Worm (Caenorhabditis elegans): ENCODE measurements around the gene kvs-3.
A peak's percentile ranks its signal among the peaks of the same experiment; 100 is the strongest.

kvs-3 gene

DNA sequence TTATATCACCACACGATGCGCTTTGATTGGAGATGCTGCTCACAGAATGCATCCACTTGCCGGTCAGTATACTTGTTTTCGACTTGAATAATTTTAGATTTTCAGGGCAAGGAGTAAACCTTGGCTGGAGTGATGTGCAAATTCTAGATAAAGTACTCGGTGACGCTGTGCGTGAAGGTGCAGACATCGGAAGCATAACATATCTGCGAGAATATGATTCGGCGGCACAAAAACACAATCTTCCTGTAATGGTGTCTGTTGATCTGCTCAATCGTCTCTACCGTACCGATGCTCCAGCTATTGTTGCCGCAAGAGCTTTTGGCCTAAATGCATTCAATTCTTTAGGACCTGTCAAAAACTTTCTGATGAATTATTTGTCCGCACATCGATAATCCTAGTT is 20.3 kb downstream of the kvs-3 start:
- TF ChIP-seq cog-1 (tag; optimal IDR thresholded peaks at IDR 0.05) (no peak), ref-1 (GFP tag; conservative IDR thresholded peaks at IDR 0.05) (no peak), flt-1 (GFP tag; IDR thresholded peaks at IDR 0.05) (no peak), med-1 (GFP tag; optimal IDR thresholded peaks at IDR 0.05; ENCODE audit: insufficient read depth) (no peak), ztf-23 (GFP tag; IDR thresholded peaks at IDR 0.05) (no peak), klf-2 (GFP tag; conservative IDR thresholded peaks at IDR 0.05) (no peak), T22C8.4 (GFP tag; IDR thresholded peaks at IDR 0.05) (no peak)

DNA sequence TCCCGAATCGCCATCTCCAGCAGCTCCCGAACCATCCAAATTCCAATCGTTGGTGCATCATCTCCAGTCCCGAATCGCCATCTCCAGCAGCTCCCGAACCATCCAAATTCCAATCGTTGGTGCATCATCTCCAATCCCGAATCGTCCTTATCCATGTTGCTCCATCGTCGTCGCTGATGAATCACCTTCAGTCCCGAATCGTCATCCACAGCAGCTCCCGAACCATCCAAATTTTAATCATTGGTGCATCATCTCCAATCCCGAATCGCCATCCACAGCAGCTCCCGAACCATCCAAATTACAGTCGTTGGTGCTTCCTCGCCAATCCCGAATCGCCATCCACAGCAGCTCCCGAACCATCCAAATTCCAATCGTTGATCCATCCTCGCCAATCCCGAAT is 21.2 kb downstream of the kvs-3 start:
- TF ChIP-seq klf-2 (GFP tag; conservative IDR thresholded peaks at IDR 0.05) (0 out of 2 replicates have a peak, but pooled peaks have one; percentile 15), ztf-23 (GFP tag; IDR thresholded peaks at IDR 0.05) (0 out of 2 replicates have a peak, but pooled peaks have one; percentile 8)

DNA sequence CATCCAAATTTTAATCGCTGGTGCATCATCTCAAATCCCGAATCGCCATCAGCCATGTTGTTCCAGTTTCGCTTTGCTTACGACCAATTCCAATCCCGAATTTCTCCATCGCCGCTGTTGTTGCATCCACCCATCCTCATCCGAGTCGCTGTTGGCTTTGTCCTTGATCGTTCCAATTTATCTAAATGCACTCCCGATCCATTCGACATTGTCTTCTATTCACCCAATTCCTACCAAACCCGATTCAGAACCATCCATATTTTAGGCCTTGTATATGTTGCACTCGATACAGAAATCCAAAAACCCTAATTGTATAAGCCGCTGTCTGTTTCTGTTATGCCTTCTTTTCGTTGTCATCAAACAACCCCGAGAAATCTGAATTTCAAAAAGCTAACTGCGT is 22.2 kb downstream of the kvs-3 start:
- no peak for TF ChIP-seq T22C8.4 (GFP tag; IDR thresholded peaks at IDR 0.05)
- 0 out of 2 replicates have a peak, but pooled peaks have one; percentile 8 for TF ChIP-seq tab-1 (GFP tag; IDR thresholded peaks at IDR 0.05)

DNA sequence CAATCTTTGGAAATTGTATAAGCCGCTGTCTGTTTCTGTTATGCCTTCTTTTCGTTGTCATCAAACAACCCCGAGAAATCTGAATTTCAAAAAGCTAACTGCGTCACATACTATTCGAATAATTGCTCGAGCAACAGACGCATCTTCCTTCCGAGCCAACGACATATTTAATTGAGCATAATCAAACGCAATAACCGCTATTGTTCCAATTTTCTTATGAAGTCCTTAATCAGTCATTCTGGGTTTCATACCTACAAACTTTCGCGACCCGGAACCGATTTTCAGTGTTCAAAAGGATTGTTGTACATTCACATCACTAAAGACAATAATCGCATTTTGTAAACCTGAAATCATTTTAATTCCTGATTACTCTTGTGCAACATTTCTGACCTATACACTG is 23.7 kb downstream of the kvs-3 start:
- TF ChIP-seq klf-2 (GFP tag; conservative IDR thresholded peaks at IDR 0.05) (0 out of 2 replicates have a peak, but pooled peaks have one; percentile 50), flt-1 (GFP tag; IDR thresholded peaks at IDR 0.05) (peak; percentile 62; the same call in 1 of the 2 replicates), ztf-23 (GFP tag; IDR thresholded peaks at IDR 0.05) (peak; percentile 49)

DNA sequence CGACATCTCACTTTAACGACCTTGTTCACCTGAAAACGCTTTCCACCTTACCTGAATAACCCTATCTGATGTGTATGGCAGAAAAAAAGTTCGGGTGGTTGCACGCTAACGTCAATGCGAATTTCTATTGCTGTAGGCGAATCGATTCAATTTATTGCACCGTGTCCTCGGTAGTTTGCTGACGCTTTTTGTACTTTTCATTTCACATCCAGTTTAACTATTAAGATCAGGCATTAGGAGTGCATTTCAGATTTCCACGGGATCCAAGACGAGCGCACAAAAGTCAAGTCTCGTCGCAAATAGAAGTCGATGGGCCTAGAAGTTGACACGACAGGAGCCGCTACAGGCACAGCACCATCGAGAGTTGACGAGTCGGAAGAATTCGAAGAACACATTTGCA is 24.2 kb downstream of the kvs-3 start:
- peak; percentile 28; the same call in 1 of the 2 replicates for TF ChIP-seq T22C8.4 (GFP tag; IDR thresholded peaks at IDR 0.05)
- peak; percentile 78; the same call in 1 of the 2 replicates for TF ChIP-seq flt-1 (GFP tag; IDR thresholded peaks at IDR 0.05)
- TF ChIP-seq ztf-23 (GFP tag; IDR thresholded peaks at IDR 0.05), result 0 out of 2 replicates have a peak, but pooled peaks have one; percentile 6
- TF ChIP-seq klf-2 (GFP tag; conservative IDR thresholded peaks at IDR 0.05), result 0 out of 2 replicates have a peak, but pooled peaks have one; percentile 49

DNA sequence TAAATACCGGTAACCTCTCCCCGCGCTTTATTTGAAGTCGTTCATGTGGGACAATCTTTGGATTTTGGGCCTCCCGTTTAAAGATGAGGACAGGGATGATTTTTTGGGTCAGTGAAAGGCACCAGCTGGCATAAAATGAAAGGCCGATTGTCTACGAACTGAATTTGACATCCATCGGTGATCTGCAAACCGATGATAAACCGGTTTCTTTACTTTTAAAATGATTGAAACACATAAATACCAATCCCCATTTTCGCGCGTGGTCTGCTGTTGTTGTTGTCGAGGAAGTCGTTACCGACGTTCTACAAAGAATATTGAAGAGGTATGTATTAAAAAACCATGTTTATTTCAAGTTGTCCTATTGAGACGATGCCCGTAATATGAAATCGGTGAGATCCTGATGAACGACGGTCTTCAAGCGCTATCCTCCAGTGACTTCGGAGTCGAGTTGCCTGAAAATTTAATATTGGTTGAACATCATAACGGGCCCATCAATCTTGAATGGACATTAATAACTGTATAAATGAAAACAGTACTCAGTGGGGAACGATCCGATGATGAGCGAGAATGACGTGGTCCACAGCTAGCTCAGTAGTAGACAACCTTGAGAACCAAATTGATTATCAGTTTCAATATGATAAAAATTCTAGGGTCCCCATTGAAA is 25.0 kb downstream of the kvs-3 start:
- 0 out of 2 replicates have a peak, but pooled peaks have one; percentile 4 for TF ChIP-seq tab-1 (GFP tag; IDR thresholded peaks at IDR 0.05)
- TF ChIP-seq ztf-29 (GFP tag; IDR thresholded peaks at IDR 0.05), result no peak
- TF ChIP-seq T22C8.4 (GFP tag; IDR thresholded peaks at IDR 0.05), result 0 out of 2 replicates have a peak, but pooled peaks have one; percentile 11
- 0 out of 2 replicates have a peak, but pooled peaks have one; percentile 45 for TF ChIP-seq ztf-23 (GFP tag; IDR thresholded peaks at IDR 0.05)
- no peak for TF ChIP-seq med-1 (GFP tag; optimal IDR thresholded peaks at IDR 0.05; ENCODE audit: insufficient read depth)

DNA sequence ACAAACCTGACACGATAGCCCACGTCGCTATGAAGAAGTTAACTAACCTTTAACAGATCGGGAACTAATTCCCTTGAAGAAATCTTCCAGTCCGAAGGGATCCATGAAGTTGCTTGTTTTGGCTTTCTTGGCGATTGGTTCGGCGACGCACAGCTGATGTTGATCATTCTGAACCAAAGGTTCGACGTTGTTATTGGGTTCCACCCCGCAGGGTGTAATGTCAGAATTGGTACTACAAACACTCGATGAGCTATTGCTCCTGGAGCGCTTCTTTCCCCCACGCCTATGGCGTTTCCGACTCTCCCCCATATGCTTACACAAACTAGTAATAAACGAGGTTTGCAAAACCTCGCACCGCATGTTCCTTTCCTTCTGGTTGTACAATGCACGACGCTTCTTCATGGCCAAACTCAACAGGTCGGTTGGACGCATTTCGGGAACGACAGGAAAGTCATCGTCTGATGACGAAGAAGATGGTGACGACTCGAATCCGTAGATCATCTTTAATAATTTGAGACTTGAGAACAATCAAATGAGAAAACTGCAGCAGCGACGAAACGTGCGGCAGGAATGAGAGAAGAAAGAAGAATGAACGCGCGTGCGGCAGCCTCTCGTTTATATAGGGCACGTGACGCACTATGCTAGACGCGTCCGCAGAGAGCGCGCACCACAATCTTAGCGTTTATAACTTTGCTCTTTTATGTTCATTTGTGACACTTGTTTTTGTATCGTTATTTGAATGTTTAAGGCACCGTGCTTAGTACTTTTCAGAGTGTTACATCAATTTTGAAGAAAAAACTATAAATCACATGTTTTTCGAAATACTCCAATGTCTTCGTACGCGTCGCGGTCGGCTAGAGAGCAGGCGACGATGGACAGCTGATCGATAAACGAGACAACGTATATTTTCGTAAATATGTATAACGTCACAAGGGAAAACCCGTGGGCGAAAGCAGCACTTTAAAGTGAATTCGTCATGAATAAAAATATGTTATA is 25.8 kb downstream of the kvs-3 start, which contains the start of gene tos-1:
Gene tos-1, minus strand, starts transcription at position 575 of the 996 bp plus-strand sequence.
- TF ChIP-seq med-1 (GFP tag; optimal IDR thresholded peaks at IDR 0.05; ENCODE audit: insufficient read depth) (no peak), ztf-23 (GFP tag; IDR thresholded peaks at IDR 0.05) (peak; percentile 87), klf-2 (GFP tag; conservative IDR thresholded peaks at IDR 0.05) (0 out of 2 replicates have a peak, but pooled peaks have one; percentile 14), cog-1 (tag; optimal IDR thresholded peaks at IDR 0.05) (peak; percentile 100), tab-1 (GFP tag; IDR thresholded peaks at IDR 0.05) (no peak; the same call in 1 of the 2 replicates), flt-1 (GFP tag; IDR thresholded peaks at IDR 0.05) (peak; percentile 90), ref-1 (GFP tag; conservative IDR thresholded peaks at IDR 0.05) (peak; percentile 86; the same call in 1 of the 2 replicates), T22C8.4 (GFP tag; IDR thresholded peaks at IDR 0.05) (0 out of 2 replicates have a peak, but pooled peaks have one; percentile 15), ztf-29 (GFP tag; IDR thresholded peaks at IDR 0.05) (peak; percentile 77)

DNA sequence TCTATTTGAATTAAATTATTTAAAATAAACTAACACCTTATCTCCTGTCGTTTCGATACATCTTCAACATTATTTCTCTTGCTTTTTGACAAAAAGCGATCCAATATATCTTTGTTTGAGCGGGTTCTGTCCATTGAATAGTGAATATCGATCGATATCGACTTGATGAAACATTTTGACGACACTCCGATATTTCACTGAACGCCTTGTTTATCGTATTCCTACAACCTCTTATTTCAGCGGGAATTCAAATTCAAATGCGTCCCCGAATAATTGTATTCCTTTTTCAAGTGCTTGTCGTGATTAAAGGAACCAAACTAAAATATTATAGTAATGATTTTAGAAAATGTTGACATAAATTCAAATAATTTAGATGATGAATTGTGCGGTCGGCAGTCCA is 28.7 kb downstream of the kvs-3 start, which contains the start of the genes K07B1.7 and try-5:
Gene K07B1.7, minus strand, starts transcription at position 159 of the 400 bp plus-strand sequence.
Gene try-5, plus strand, starts transcription at position 241 of the 400 bp plus-strand sequence.
- TF ChIP-seq T22C8.4 (GFP tag; IDR thresholded peaks at IDR 0.05), result peak; percentile 91
- no peak for TF ChIP-seq ref-1 (GFP tag; conservative IDR thresholded peaks at IDR 0.05)

DNA sequence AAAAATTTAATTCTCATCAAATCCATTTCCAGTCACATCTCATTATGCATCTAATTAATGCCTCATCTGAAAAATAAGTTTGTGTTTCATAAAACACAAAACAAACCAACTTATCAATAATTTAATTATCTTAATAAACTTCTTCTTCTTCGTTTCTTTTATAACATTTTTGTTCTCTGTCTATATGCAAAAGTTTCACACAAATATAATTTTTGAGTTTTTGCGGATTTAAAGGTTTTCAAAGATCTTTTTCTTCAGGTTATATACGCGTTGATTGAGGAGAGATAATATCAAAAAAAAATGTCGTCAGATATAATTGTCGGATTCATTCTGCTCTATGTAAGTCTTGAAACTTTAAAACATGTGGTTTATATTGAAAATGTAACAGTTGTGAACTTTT is 31.6 kb downstream of the kvs-3 start, which contains the start of gene srx-47:
Gene srx-47, plus strand, starts transcription at position 301 of the 400 bp plus-strand sequence.
- no peak for TF ChIP-seq T22C8.4 (GFP tag; IDR thresholded peaks at IDR 0.05)
- TF ChIP-seq klf-2 (GFP tag; conservative IDR thresholded peaks at IDR 0.05), result no peak
- no peak for TF ChIP-seq ztf-29 (GFP tag; IDR thresholded peaks at IDR 0.05)
- TF ChIP-seq med-1 (GFP tag; optimal IDR thresholded peaks at IDR 0.05; ENCODE audit: insufficient read depth), result no peak
- TF ChIP-seq flt-1 (GFP tag; IDR thresholded peaks at IDR 0.05), result no peak
- TF ChIP-seq ref-1 (GFP tag; conservative IDR thresholded peaks at IDR 0.05), result no peak
- no peak for TF ChIP-seq ztf-23 (GFP tag; IDR thresholded peaks at IDR 0.05)
- TF ChIP-seq cog-1 (tag; optimal IDR thresholded peaks at IDR 0.05), result no peak
- TF ChIP-seq tab-1 (GFP tag; IDR thresholded peaks at IDR 0.05), result no peak

DNA sequence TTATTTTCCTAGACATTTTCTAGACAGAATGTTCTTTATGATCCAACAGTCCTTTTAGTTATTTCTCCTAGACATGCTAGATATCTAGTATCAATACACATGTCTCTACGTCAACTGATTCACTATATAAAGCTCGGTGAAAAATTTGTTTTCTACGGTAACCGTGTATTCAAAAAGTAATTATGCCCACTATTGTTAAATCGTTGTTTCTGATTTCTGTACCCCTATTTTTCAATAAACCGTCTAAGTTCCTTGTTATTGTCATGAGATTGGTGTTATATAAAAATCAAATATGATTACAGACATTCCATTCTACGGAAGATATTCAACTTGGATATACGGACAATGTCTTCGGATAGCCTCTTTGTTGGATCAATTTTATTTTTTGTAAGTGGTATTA is 34.8 kb downstream of the kvs-3 start, which contains the start of gene srx-46:
Gene srx-46, plus strand, starts transcription at position 301 of the 400 bp plus-strand sequence.
- TF ChIP-seq ref-1 (GFP tag; conservative IDR thresholded peaks at IDR 0.05) (no peak), klf-2 (GFP tag; conservative IDR thresholded peaks at IDR 0.05) (no peak), T22C8.4 (GFP tag; IDR thresholded peaks at IDR 0.05) (no peak), flt-1 (GFP tag; IDR thresholded peaks at IDR 0.05) (no peak), ztf-23 (GFP tag; IDR thresholded peaks at IDR 0.05) (no peak), ztf-29 (GFP tag; IDR thresholded peaks at IDR 0.05) (no peak)

Data from whole organism, midembryonic.